Worm (Caenorhabditis elegans): ENCODE data around the gene gst-29.
A peak's percentile ranks its signal among the peaks of the same experiment; 100 is the strongest.

Gene gst-29

DNA sequence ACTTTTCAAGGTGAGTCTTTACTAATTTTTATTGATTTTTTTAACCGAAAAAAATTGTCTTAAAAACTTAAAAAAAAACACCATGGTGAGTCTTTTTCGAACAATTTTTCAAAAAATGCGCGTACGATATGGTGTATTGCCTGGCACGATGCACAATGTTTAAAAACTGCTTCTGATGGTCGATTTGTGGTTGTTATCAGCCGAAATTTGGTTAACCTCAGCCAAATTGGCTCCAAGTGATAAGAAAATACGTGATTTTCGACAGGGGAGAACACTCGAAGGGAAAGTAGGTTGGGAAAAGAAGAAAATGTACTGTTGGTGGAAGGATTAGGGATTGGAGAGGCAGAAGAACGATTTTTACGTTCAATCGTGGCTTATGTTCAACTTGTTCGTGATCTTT is 37.9 kb upstream of the gst-29 start:
- TF ChIP-seq hmbx-1 (tag; optimal IDR thresholded peaks at IDR 0.05): no peak
- no peak for TF ChIP-seq ceh-13 (GFP tag; optimal IDR thresholded peaks at IDR 0.05)
- no peak for TF ChIP-seq ets-7 (tag; optimal IDR thresholded peaks at IDR 0.05)
- TF ChIP-seq aly-1 (tag; optimal IDR thresholded peaks at IDR 0.05): no peak
- TF ChIP-seq scrt-1 (GFP tag; IDR thresholded peaks at IDR 0.05): no peak
- no peak for TF ChIP-seq flt-1 (GFP tag; IDR thresholded peaks at IDR 0.05)
- no peak for TF ChIP-seq hmg-4 (GFP tag; optimal IDR thresholded peaks at IDR 0.05)
- TF ChIP-seq pes-1 (GFP tag; IDR thresholded peaks at IDR 0.05): no peak
- TF ChIP-seq ceh-36 (tag; optimal IDR thresholded peaks at IDR 0.05): no peak
- no peak for TF ChIP-seq sea-1 (GFP tag; conservative IDR thresholded peaks at IDR 0.05)
- no peak for TF ChIP-seq tbx-11 (GFP tag; IDR thresholded peaks at IDR 0.05)
- no peak for TF ChIP-seq ama-1 (optimal IDR thresholded peaks at IDR 0.05)
- no peak for TF ChIP-seq B0310.2 (tag; optimal IDR thresholded peaks at IDR 0.05)
- no peak for TF ChIP-seq F13C5.2 (tag; optimal IDR thresholded peaks at IDR 0.05)
- no peak for TF ChIP-seq hnd-1 (tag; optimal IDR thresholded peaks at IDR 0.05)
- TF ChIP-seq tbx-37 (GFP tag; conservative IDR thresholded peaks at IDR 0.05): no peak

DNA sequence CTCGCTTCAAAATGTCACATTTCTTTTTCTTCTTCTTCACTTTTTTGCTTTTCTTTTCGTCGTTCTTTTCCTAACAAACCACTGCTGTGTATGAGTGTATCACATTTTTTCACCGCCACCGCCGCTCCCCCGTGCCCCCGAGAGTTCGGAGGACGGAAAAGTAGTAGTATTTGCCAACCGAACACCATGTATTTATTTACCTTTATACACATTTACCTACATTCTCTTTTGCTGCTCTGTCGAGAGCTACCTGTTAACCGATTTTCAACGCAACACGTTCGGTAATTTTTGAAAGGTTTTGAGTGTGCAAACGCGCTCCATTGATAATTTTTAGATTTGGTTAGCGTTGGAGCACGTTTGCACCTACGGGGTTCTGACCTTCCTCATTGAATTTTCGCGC is 36.6 kb upstream of the gst-29 start:
- TF ChIP-seq ceh-36 (tag; optimal IDR thresholded peaks at IDR 0.05): no peak
- no peak for TF ChIP-seq sea-1 (GFP tag; conservative IDR thresholded peaks at IDR 0.05)
- TF ChIP-seq hmbx-1 (tag; optimal IDR thresholded peaks at IDR 0.05): no peak
- TF ChIP-seq tra-4 (tag; optimal IDR thresholded peaks at IDR 0.05): no peak
- no peak for TF ChIP-seq ama-1 (optimal IDR thresholded peaks at IDR 0.05)
- TF ChIP-seq tbx-11 (GFP tag; IDR thresholded peaks at IDR 0.05): no peak
- no peak for TF ChIP-seq F13C5.2 (tag; optimal IDR thresholded peaks at IDR 0.05)
- no peak for TF ChIP-seq aly-1 (tag; optimal IDR thresholded peaks at IDR 0.05)

DNA sequence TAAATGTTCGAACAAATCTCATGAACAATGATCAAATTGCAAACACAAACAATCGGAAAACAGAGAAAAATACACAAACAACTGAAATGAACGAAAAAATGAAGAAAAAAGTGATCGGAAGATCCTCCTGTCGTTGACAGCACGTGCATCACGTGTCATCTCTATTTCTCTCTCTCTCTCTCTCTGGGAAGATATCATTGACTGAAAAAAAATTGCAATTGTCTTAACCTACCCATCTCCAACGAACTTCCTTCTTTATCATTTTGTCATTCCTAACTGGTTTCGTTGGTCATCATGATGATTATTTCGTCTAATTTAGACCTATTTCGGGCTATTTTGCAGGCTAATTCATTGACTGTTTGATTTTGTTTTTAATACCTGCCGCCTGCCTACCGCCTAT is 35.7 kb upstream of the gst-29 start:
- TF ChIP-seq ceh-13 (GFP tag; optimal IDR thresholded peaks at IDR 0.05): no peak
- TF ChIP-seq ets-7 (tag; optimal IDR thresholded peaks at IDR 0.05): no peak
- TF ChIP-seq pes-1 (GFP tag; IDR thresholded peaks at IDR 0.05): no peak
- TF ChIP-seq hmg-4 (GFP tag; optimal IDR thresholded peaks at IDR 0.05): no peak
- TF ChIP-seq tbx-37 (GFP tag; conservative IDR thresholded peaks at IDR 0.05): no peak
- no peak for TF ChIP-seq tbx-11 (GFP tag; IDR thresholded peaks at IDR 0.05)
- no peak for TF ChIP-seq B0310.2 (tag; optimal IDR thresholded peaks at IDR 0.05)
- no peak for TF ChIP-seq tra-4 (tag; optimal IDR thresholded peaks at IDR 0.05)

DNA sequence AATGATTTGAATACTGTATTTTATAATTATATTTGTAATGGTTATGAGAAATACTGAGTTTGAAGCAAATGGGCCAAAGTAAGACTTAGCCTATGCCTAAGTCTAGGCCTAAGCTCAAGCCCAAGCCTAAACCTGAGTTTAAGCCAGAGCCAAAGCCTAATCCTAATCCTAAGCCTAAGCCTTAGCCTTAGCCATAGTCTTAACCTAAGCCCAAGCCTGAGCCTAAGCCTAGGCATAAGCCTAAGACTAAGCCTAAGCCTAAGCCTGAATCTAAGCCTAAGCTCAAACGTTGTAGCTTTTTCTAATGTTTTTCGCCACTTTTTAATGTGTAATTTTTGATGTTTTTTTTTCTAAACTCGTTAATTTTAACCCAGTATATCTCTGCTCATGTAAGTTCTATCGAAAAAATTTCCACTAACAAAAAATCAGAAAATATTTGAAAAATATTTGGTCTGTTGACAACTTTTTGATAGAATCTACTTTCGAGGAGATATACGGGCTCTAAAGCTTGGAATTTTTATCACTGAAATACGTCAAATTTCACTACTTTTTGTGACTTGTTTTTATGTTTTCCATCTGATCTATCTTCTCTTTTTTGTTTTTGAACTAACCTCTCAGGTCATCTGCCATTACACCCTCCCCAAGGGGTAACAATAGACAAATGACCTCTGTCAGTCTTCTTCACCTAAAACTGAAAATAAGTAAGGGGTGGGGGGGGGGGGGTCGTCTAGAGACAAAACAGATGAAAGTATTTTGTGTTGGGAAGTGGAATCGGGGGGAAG is 34.6 kb upstream of the gst-29 start:
- TF ChIP-seq ama-1 (optimal IDR thresholded peaks at IDR 0.05) (no peak), scrt-1 (GFP tag; IDR thresholded peaks at IDR 0.05) (no peak), ceh-36 (tag; optimal IDR thresholded peaks at IDR 0.05) (peak; percentile 61)

DNA sequence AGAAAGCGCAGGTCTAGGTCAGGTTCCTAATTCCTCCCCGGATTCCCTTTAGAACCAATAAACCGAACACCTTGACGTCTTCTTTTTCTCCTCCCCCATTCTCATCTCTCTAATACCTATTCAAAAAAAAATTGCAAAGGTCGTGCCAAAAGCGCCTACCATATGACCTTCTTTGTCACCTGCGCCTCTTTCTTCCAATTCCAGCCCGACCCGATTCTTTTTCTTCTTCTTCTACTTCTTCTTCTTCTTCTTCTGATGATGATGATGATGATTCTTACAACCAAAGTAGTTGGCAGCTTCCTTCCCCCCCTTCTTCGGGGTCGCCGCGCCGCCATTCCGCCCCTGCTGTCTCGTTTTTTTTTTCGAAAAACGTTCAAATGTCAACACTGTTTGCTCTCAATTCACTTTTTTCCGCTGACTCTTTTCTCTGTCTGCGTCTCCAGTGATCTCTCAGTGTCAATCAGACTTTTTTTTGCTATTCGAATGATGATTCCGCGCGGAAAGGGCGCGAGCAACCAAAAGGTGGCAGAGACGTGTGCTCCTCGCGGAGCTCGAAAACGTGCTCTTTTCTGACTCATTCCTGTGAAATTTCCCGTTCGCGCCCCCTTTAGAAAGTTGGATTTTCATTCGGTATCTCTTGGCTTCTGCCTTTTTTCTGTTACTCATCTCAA is 33.9 kb upstream of the gst-29 start:
- no peak for TF ChIP-seq hnd-1 (tag; optimal IDR thresholded peaks at IDR 0.05)
- TF ChIP-seq ets-7 (tag; optimal IDR thresholded peaks at IDR 0.05): no peak
- no peak for TF ChIP-seq ama-1 (optimal IDR thresholded peaks at IDR 0.05)
- no peak for TF ChIP-seq sea-1 (GFP tag; conservative IDR thresholded peaks at IDR 0.05)

DNA sequence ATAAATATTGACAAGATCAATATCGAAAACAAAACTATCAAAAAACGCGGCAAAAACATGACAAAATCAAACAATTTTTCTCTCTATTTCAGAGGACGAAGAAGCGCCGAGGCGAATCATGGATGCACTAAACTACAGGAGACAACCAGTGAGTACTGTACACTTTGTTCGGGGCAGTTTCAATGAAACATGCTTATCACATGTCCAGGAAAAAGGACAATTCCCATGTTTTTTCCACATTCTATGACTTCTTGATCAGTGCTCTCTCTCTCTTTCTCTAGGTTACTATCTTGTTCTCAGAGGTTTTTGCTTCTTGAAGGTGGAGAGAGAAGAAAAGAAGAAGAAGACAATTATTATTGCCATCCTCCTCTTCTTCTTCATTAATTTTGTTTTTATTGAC is 27.8 kb upstream of the gst-29 start:
- TF ChIP-seq tra-4 (tag; optimal IDR thresholded peaks at IDR 0.05) (no peak), ets-7 (tag; optimal IDR thresholded peaks at IDR 0.05) (no peak), flt-1 (GFP tag; IDR thresholded peaks at IDR 0.05) (no peak), hmg-4 (GFP tag; optimal IDR thresholded peaks at IDR 0.05) (no peak), sea-1 (GFP tag; conservative IDR thresholded peaks at IDR 0.05) (no peak), tbx-11 (GFP tag; IDR thresholded peaks at IDR 0.05) (no peak), tbx-37 (GFP tag; conservative IDR thresholded peaks at IDR 0.05) (no peak), hmbx-1 (tag; optimal IDR thresholded peaks at IDR 0.05) (no peak), aly-1 (tag; optimal IDR thresholded peaks at IDR 0.05) (no peak), F13C5.2 (tag; optimal IDR thresholded peaks at IDR 0.05) (no peak), ceh-36 (tag; optimal IDR thresholded peaks at IDR 0.05) (no peak), hnd-1 (tag; optimal IDR thresholded peaks at IDR 0.05) (no peak), scrt-1 (GFP tag; IDR thresholded peaks at IDR 0.05) (no peak), ceh-13 (GFP tag; optimal IDR thresholded peaks at IDR 0.05) (no peak), B0310.2 (tag; optimal IDR thresholded peaks at IDR 0.05) (no peak), pes-1 (GFP tag; IDR thresholded peaks at IDR 0.05) (no peak), ama-1 (optimal IDR thresholded peaks at IDR 0.05) (no peak)

DNA sequence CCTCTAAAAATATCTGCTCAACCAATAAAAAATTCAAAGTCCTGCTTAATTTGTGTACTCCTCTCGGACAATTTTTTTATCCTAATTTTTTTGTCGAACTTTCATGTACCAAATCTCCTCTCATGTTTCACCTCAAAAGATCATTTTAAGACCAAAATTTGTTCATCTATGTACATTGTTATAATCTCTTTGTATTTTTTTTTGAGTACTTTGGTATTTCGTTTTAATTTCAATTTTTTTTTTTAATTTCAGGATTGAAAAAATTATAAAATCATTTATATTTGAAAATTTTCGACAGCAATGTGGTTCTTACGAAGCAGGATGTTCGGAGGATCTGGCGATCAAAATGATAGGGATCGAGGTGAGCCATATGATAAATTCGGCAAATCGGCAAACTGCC is 26.8 kb upstream of the gst-29 start, which contains the start of gene spsb-1:
spsb-1 (plus strand) TSS at position 301 of the 400 bp plus-strand sequence.
- TF ChIP-seq ceh-36 (tag; optimal IDR thresholded peaks at IDR 0.05): no peak
- TF ChIP-seq tra-4 (tag; optimal IDR thresholded peaks at IDR 0.05): no peak
- TF ChIP-seq hmg-4 (GFP tag; optimal IDR thresholded peaks at IDR 0.05): no peak
- TF ChIP-seq hmbx-1 (tag; optimal IDR thresholded peaks at IDR 0.05): no peak
- TF ChIP-seq tbx-37 (GFP tag; conservative IDR thresholded peaks at IDR 0.05): no peak
- no peak for TF ChIP-seq hnd-1 (tag; optimal IDR thresholded peaks at IDR 0.05)
- TF ChIP-seq B0310.2 (tag; optimal IDR thresholded peaks at IDR 0.05): no peak
- TF ChIP-seq scrt-1 (GFP tag; IDR thresholded peaks at IDR 0.05): no peak
- no peak for TF ChIP-seq pes-1 (GFP tag; IDR thresholded peaks at IDR 0.05)
- no peak for TF ChIP-seq tbx-11 (GFP tag; IDR thresholded peaks at IDR 0.05)
- no peak for TF ChIP-seq ama-1 (optimal IDR thresholded peaks at IDR 0.05)

DNA sequence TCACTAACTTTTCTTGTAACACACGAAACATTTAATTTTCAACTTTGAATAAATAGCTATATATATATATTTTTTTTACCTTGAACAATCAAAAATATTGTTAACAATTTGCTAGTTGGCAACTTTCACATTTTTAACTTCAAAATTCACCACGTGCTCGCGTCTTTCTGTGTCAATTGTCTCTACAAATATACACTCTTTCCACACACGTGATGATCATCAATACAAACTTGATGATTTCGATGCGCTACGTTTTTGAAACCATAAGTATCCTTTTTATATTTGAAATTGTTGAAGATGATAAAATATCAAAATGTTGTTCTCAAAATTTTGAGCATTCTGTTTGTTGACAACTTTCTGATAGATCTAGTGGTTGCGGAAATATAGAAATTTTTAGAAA is 25.7 kb upstream of the gst-29 start:
- TF ChIP-seq ama-1 (optimal IDR thresholded peaks at IDR 0.05) (no peak), tra-4 (tag; optimal IDR thresholded peaks at IDR 0.05) (no peak), hnd-1 (tag; optimal IDR thresholded peaks at IDR 0.05) (no peak)
